Fruit fly (Drosophila melanogaster): ENCODE data around the gene CG13282.

- no peak for TF ChIP-seq fd64A (GFP tag; optimal IDR thresholded peaks at IDR 0.05)
- no peak for TF ChIP-seq Hr78 (GFP tag; optimal IDR thresholded peaks at IDR 0.05)
- no peak for TF ChIP-seq toy (GFP tag; IDR thresholded peaks at IDR 0.05)
- TF ChIP-seq CG3726 (GFP tag; IDR thresholded peaks at IDR 0.05), result no peak
- no peak for TF ChIP-seq CG2875 (GFP tag; optimal IDR thresholded peaks at IDR 0.05)
- no peak for TF ChIP-seq CG1647 (GFP tag; optimal IDR thresholded peaks at IDR 0.05)
- no peak for TF ChIP-seq ssp (GFP tag; IDR thresholded peaks at IDR 0.05)
- TF ChIP-seq hkb (optimal IDR thresholded peaks at IDR 0.05), result no peak
- TF ChIP-seq hkb (GFP tag; IDR thresholded peaks at IDR 0.05), result no peak
- no peak for TF ChIP-seq mld (GFP tag; IDR thresholded peaks at IDR 0.05; ENCODE audit: partially characterized antibody)
- no peak for TF ChIP-seq tna (GFP tag; IDR thresholded peaks at IDR 0.05; ENCODE audit: partially characterized antibody)
- no peak for TF ChIP-seq CG31388 (GFP tag; optimal IDR thresholded peaks at IDR 0.05)
Measured at dm6 chr2L:16796104-16796645, 38.1 kb downstream of the CG13282 start, which contains the start of gene Ugt37E1.
